Fruit fly (Drosophila melanogaster) whole organism, embryonic: ENCODE results near the gene CG16790.

Source experiments
- Adf1 ChIP-seq: fragments of 200-800 bp; sonication (Bioruptor generic); IDR thresholded peaks from 2 replicates; pipeline ENCODE4 v1.3.6; 2022; ENCODE audit warnings: missing biosample characterization, missing genetic modification characterization
- Atf-2 ChIP-seq: fragments of 200-800 bp; sonication (Bioruptor generic); optimal IDR thresholded peaks from 2 replicates; lab custom pipeline; 2016; ENCODE audit warnings: missing biosample characterization, missing genetic modification characterization
- B-H1 ChIP-seq: fragments of 200-800 bp; sonication (Bioruptor generic); IDR thresholded peaks from 3 replicates; pipeline ENCODE4 v1.3.6; 2022; ENCODE audit warnings: missing biosample characterization, missing genetic modification characterization
- BEAF-32 ChIP-seq: fragments of 200-800 bp; sonication (Bioruptor generic); optimal IDR thresholded peaks from 3 replicates; lab custom pipeline; 2017; ENCODE audit warnings: missing biosample characterization, missing genetic modification characterization, mild to moderate bottlenecking, moderate library complexity, missing genetic modification reagents
- Bgb ChIP-seq: fragments of 200-800 bp; sonication (Bioruptor generic); IDR thresholded peaks from 2 replicates; pipeline ENCODE4 v1.3.6; 2022; ENCODE audit warnings: missing biosample characterization, missing genetic modification characterization; ENCODE audit not compliant: partially characterized antibody
- C15 ChIP-seq: fragments of 200-800 bp; sonication (Bioruptor generic); IDR thresholded peaks from 3 replicates; pipeline ENCODE4 v1.3.6; 2022; ENCODE audit warnings: missing biosample characterization, missing genetic modification characterization
- CG11696 ChIP-seq: fragments of 200-800 bp; sonication (Bioruptor generic); IDR thresholded peaks from 2 replicates; pipeline ENCODE4 v1.3.6; 2022; ENCODE audit warnings: missing biosample characterization, missing genetic modification characterization
- CG12769 ChIP-seq: fragments of 200-800 bp; sonication (Bioruptor generic); optimal IDR thresholded peaks from 2 replicates; lab custom pipeline; 2019; ENCODE audit warnings: missing biosample characterization, mild to moderate bottlenecking, missing genetic modification characterization, moderate library complexity
- CG13775 ChIP-seq: fragments of 200-800 bp; sonication (Bioruptor generic); optimal IDR thresholded peaks from 3 replicates; lab custom pipeline; 2017; ENCODE audit warnings: missing biosample characterization, mild to moderate bottlenecking, missing genetic modification characterization
- CG15011 ChIP-seq: fragments of 200-800 bp; sonication (Bioruptor generic); optimal IDR thresholded peaks from 3 replicates; lab custom pipeline; 2018; ENCODE audit warnings: missing biosample characterization, mild to moderate bottlenecking, missing genetic modification characterization
- CG15601 ChIP-seq: fragments of 200-800 bp; sonication (Bioruptor generic); optimal IDR thresholded peaks from 3 replicates; lab custom pipeline; 2019; ENCODE audit warnings: missing biosample characterization, mild to moderate bottlenecking, missing genetic modification characterization, moderate library complexity
- CG1603 ChIP-seq: fragments of 200-800 bp; sonication (Bioruptor generic); optimal IDR thresholded peaks from 2 replicates; lab custom pipeline; 2019; ENCODE audit warnings: missing biosample characterization, mild to moderate bottlenecking, missing genetic modification characterization, moderate library complexity
- CG17328 ChIP-seq: fragments of 200-800 bp; sonication (Bioruptor generic); IDR thresholded peaks from 2 replicates; pipeline ENCODE4 v1.3.6; 2022; ENCODE audit warnings: missing biosample characterization, missing genetic modification characterization
- CG17612 ChIP-seq: fragments of 200-800 bp; sonication (Bioruptor generic); IDR thresholded peaks from 2 replicates; pipeline ENCODE4 v1.3.6; 2022; ENCODE audit warnings: missing biosample characterization, missing genetic modification characterization
- CG17829 ChIP-seq: fragments of 200-800 bp; optimal IDR thresholded peaks from 2 replicates; lab custom pipeline; 2019; ENCODE audit warnings: missing biosample characterization, mild to moderate bottlenecking, missing genetic modification characterization, moderate library complexity
- CG18011 ChIP-seq: fragments of 200-800 bp; sonication (Bioruptor generic); optimal IDR thresholded peaks from 2 replicates; lab custom pipeline; 2017; ENCODE audit warnings: missing biosample characterization, missing genetic modification characterization, mild to moderate bottlenecking, moderate library complexity, missing genotype
- CG18619 ChIP-seq: fragments of 200-800 bp; sonication (Bioruptor generic); optimal IDR thresholded peaks from 3 replicates; lab custom pipeline; 2017; ENCODE audit warnings: missing biosample characterization, mild to moderate bottlenecking, missing genetic modification characterization
- CG33213 ChIP-seq: fragments of 200-800 bp; sonication (Bioruptor generic); optimal IDR thresholded peaks from 3 replicates; lab custom pipeline; 2016; ENCODE audit warnings: missing biosample characterization, missing genetic modification characterization
- CG7963 ChIP-seq: fragments of 200-800 bp; sonication (Bioruptor generic); IDR thresholded peaks from 3 replicates; pipeline ENCODE4 v1.3.6; 2022; ENCODE audit warnings: missing biosample characterization, missing genetic modification characterization; ENCODE audit not compliant: partially characterized antibody
- CG8089 ChIP-seq: fragments of 200-800 bp; sonication (Bioruptor generic); optimal IDR thresholded peaks from 3 replicates; lab custom pipeline; 2016; ENCODE audit warnings: missing biosample characterization, missing genetic modification characterization
- CG8388 ChIP-seq: fragments of 200-800 bp; sonication (Bioruptor generic); optimal IDR thresholded peaks from 2 replicates; lab custom pipeline; 2019; ENCODE audit warnings: missing biosample characterization, mild to moderate bottlenecking, missing genetic modification characterization, moderate library complexity
- CG8924 ChIP-seq: fragments of 200-800 bp; optimal IDR thresholded peaks from 3 replicates; lab custom pipeline; 2019; ENCODE audit warnings: missing biosample characterization, mild to moderate bottlenecking, missing genetic modification characterization, moderate library complexity
- CHES-1-like ChIP-seq: fragments of 200-800 bp; sonication (Bioruptor generic); optimal IDR thresholded peaks from 2 replicates; lab custom pipeline; 2016; ENCODE audit warnings: missing biosample characterization, missing genetic modification characterization
- Gsc ChIP-seq: fragments of 200-800 bp; sonication (Bioruptor generic); IDR thresholded peaks from 2 replicates; pipeline ENCODE4 v1.3.6; 2022; ENCODE audit warnings: missing biosample characterization, missing genetic modification characterization
- Hey ChIP-seq: fragments of 200-800 bp; sonication (Bioruptor generic); optimal IDR thresholded peaks from 3 replicates; lab custom pipeline; 2018; ENCODE audit warnings: missing biosample characterization, mild to moderate bottlenecking, missing genetic modification characterization
- Hr3 ChIP-seq: fragments of 200-800 bp; sonication (Bioruptor generic); optimal IDR thresholded peaks from 3 replicates; lab custom pipeline; 2016; ENCODE audit warnings: missing biosample characterization, missing genetic modification characterization
- Kr ChIP-seq: fragments of 200-800 bp; sonication (Bioruptor generic); optimal IDR thresholded peaks from 2 replicates; lab custom pipeline; 2017; ENCODE audit warnings: missing biosample characterization, mild to moderate bottlenecking, missing genetic modification characterization
- Lim3 ChIP-seq: fragments of 200-800 bp; sonication (Bioruptor generic); IDR thresholded peaks from 2 replicates; pipeline ENCODE4 v1.3.6; 2022; ENCODE audit warnings: missing biosample characterization, missing genetic modification characterization
- Mrtf ChIP-seq: fragments of 200-800 bp; sonication (Bioruptor generic); IDR thresholded peaks from 3 replicates; pipeline ENCODE4 v1.3.6; 2022; ENCODE audit warnings: missing biosample characterization, missing genetic modification characterization
- Neu2 ChIP-seq: fragments of 200-800 bp; sonication (Bioruptor generic); optimal IDR thresholded peaks from 3 replicates; lab custom pipeline; 2016; ENCODE audit warnings: missing biosample characterization, missing genetic modification characterization, borderline replicate concordance
- bab2 ChIP-seq: fragments of 200-800 bp; sonication (Bioruptor generic); optimal IDR thresholded peaks from 2 replicates; lab custom pipeline; 2016; ENCODE audit warnings: missing biosample characterization, missing genetic modification characterization
- chif ChIP-seq, 2 experiments: fragments of 200-800 bp; sonication (Bioruptor generic); optimal IDR thresholded peaks; 3 replicates each; lab custom pipeline; 2016; ENCODE audit warnings: missing biosample characterization in 2 of 2, missing genetic modification characterization in 2 of 2
- chinmo ChIP-seq: fragments of 200-800 bp; sonication (Bioruptor generic); IDR thresholded peaks from 4 replicates; pipeline ENCODE4 v1.3.6; 2022; ENCODE audit warnings: missing biosample characterization, missing genetic modification characterization; ENCODE audit not compliant: partially characterized antibody
- crp ChIP-seq, 2 experiments: fragments of 200-800 bp; sonication (Bioruptor generic); optimal IDR thresholded peaks; 2 replicates in 1 of 2; 3 replicates in 1 of 2; lab custom pipeline; 2017; ENCODE audit warnings: missing biosample characterization in 2 of 2, missing genetic modification characterization in 2 of 2, mild to moderate bottlenecking in 1 of 2, moderate library complexity in 1 of 2
- dmrt99B ChIP-seq: fragments of 200-800 bp; sonication (Bioruptor generic); optimal IDR thresholded peaks from 2 replicates; lab custom pipeline; 2018; ENCODE audit warnings: missing biosample characterization, mild to moderate bottlenecking, missing genetic modification characterization, moderate library complexity
- eve ChIP-seq, 2 experiments: fragments of >200 bp; optimal IDR thresholded peaks; 2 replicates each; lab custom pipeline; 2017; ENCODE audit warnings: missing biosample characterization in 2 of 2, missing genetic modification characterization in 2 of 2
- gfzf ChIP-seq: fragments of 200-800 bp; sonication (Bioruptor generic); optimal IDR thresholded peaks from 2 replicates; lab custom pipeline; 2016; ENCODE audit warnings: missing biosample characterization, mild to moderate bottlenecking, missing genetic modification characterization, moderate library complexity
- her ChIP-seq: fragments of 200-800 bp; sonication (Bioruptor generic); optimal IDR thresholded peaks from 2 replicates; lab custom pipeline; 2016; ENCODE audit warnings: missing biosample characterization, missing genetic modification characterization
- jing ChIP-seq: fragments of 200-800 bp; sonication (Bioruptor generic); optimal IDR thresholded peaks from 2 replicates; lab custom pipeline; 2018; ENCODE audit warnings: missing biosample characterization, mild to moderate bottlenecking, missing genetic modification characterization
- knrl ChIP-seq: fragments of 200-800 bp; sonication (Bioruptor generic); IDR thresholded peaks from 3 replicates; pipeline ENCODE4 v1.3.6; 2022; ENCODE audit warnings: missing biosample characterization, missing genetic modification characterization; ENCODE audit not compliant: partially characterized antibody
- lmd ChIP-seq: fragments of 200-800 bp; sonication (Bioruptor generic); IDR thresholded peaks from 2 replicates; pipeline ENCODE4 v1.3.6; 2022; ENCODE audit warnings: missing biosample characterization, missing genetic modification characterization
- luna ChIP-seq: fragments of 200-800 bp; sonication (Bioruptor generic); optimal IDR thresholded peaks from 2 replicates; lab custom pipeline; 2016; ENCODE audit warnings: missing biosample characterization, missing genetic modification characterization
- nerfin-1 ChIP-seq: fragments of 200-800 bp; sonication (Bioruptor generic); optimal IDR thresholded peaks from 3 replicates; lab custom pipeline; 2019; ENCODE audit warnings: missing biosample characterization, mild to moderate bottlenecking, missing genetic modification characterization, moderate library complexity
- pnt ChIP-seq: fragments of 200-800 bp; sonication (Bioruptor generic); optimal IDR thresholded peaks from 3 replicates; lab custom pipeline; 2016; ENCODE audit warnings: missing biosample characterization, missing genetic modification characterization
- schlank ChIP-seq: fragments of 200-800 bp; sonication (Bioruptor generic); optimal IDR thresholded peaks from 2 replicates; lab custom pipeline; 2018; ENCODE audit warnings: missing biosample characterization, mild to moderate bottlenecking, missing genetic modification characterization
- sens-2 ChIP-seq: fragments of 200-800 bp; sonication (Bioruptor generic); IDR thresholded peaks from 2 replicates; pipeline ENCODE4 v1.3.6; 2022; ENCODE audit warnings: missing biosample characterization, missing genetic modification characterization
- seq ChIP-seq: fragments of 200-800 bp; sonication (Bioruptor generic); IDR thresholded peaks from 2 replicates; pipeline ENCODE4 v1.3.6; 2022; ENCODE audit warnings: missing biosample characterization, missing genetic modification characterization
- unpg ChIP-seq: fragments of 200-800 bp; sonication (Bioruptor generic); optimal IDR thresholded peaks from 3 replicates; lab custom pipeline; 2018; ENCODE audit warnings: missing biosample characterization, mild to moderate bottlenecking, missing genetic modification characterization, moderate library complexity
- vvl ChIP-seq: fragments of 200-800 bp; sonication (Bioruptor generic); IDR thresholded peaks from 2 replicates; pipeline ENCODE4 v1.3.6; 2022; ENCODE audit warnings: missing biosample characterization, missing genetic modification characterization
- zfh1 ChIP-seq: fragments of 200-800 bp; sonication (Bioruptor generic); IDR thresholded peaks from 3 replicates; pipeline ENCODE4 v1.3.6; 2022; ENCODE audit warnings: missing biosample characterization, missing genetic modification characterization

Gene CG16790

dm6 chr3R:9551013-9551658, 18.9 kb downstream of the CG16790 start (continued):
- TF ChIP-seq B-H1 (GFP tag; lab: Robert Waterston, UW) = no peak
- TF ChIP-seq knrl = no peak
- TF ChIP-seq CG17328 (GFP tag; lab: Robert Waterston, UW) = no peak
- TF ChIP-seq CG17612 (GFP tag; lab: Robert Waterston, UW) = no peak
- peak; percentile 68 for TF ChIP-seq her (GFP tag; lab: Kevin White, UChicago)
- TF ChIP-seq CG18619 (GFP tag; lab: Kevin White, UChicago) = peak; percentile 5
- TF ChIP-seq crp (GFP tag; optimal IDR thresholded peaks at IDR 0.05; lab: Kevin White, UChicago) = no peak
- TF ChIP-seq Bgb (GFP tag; lab: Robert Waterston, UW) = no peak
- no peak for TF ChIP-seq gfzf
- TF ChIP-seq CG7963 (GFP tag; lab: Robert Waterston, UW) = no peak
- TF ChIP-seq Kr (GFP tag; lab: Kevin White, UChicago) = no peak
- peak; percentile 48 for TF ChIP-seq CG1603 (tag; lab: Kevin White, UChicago)
- no peak for TF ChIP-seq Atf-2
- TF ChIP-seq CG11696 = no peak
- no peak for TF ChIP-seq Mrtf (GFP tag; lab: Robert Waterston, UW)
- no peak for TF ChIP-seq luna (GFP tag; lab: Kevin White, UChicago)
- TF ChIP-seq CG18011 (GFP tag; lab: Kevin White, UChicago) = peak; percentile 25
- TF ChIP-seq chif (GFP tag; optimal IDR thresholded peaks at IDR 0.05; lab: Kevin White, UChicago) = no peak
- peak; percentile 5 for TF ChIP-seq bab2
- TF ChIP-seq schlank = peak; percentile 44
- TF ChIP-seq CG15601 (tag; lab: Kevin White, UChicago) = no peak
- no peak for TF ChIP-seq dmrt99B (tag; lab: Kevin White, UChicago)
- TF ChIP-seq pnt (GFP tag; lab: Kevin White, UChicago) = no peak
- no peak for TF ChIP-seq jing (GFP tag; lab: Kevin White, UChicago)
- no peak for TF ChIP-seq Hr3 (GFP tag; lab: Kevin White, UChicago)
- TF ChIP-seq Hey (tag; lab: Kevin White, UChicago) = peak; percentile 29
- TF ChIP-seq Gsc = no peak
- no peak for TF ChIP-seq C15 (GFP tag; lab: Robert Waterston, UW)
- TF ChIP-seq CG8089 (GFP tag; lab: Kevin White, UChicago) = peak; percentile 32
- TF ChIP-seq vvl = no peak
- TF ChIP-seq Lim3 (GFP tag; lab: Robert Waterston, UW) = no peak
- peak; percentile 80 for TF ChIP-seq CG12769 (tag; lab: Kevin White, UChicago)
- no peak for TF ChIP-seq sens-2 (GFP tag; lab: Robert Waterston, UW)
- no peak for TF ChIP-seq CG17829
- TF ChIP-seq BEAF-32 = no peak
- TF ChIP-seq chinmo (GFP tag; lab: Robert Waterston, UW) = no peak
- TF ChIP-seq CG15011 (GFP tag; lab: Kevin White, UChicago) = peak; percentile 19
- TF ChIP-seq unpg (GFP tag; lab: Kevin White, UChicago) = peak; percentile 16
- peak; percentile 23 for TF ChIP-seq CG33213 (GFP tag; lab: Kevin White, UChicago)
- TF ChIP-seq CG8388 (GFP tag; lab: Kevin White, UChicago) = no peak
- no peak for TF ChIP-seq Adf1 (GFP tag; lab: Robert Waterston, UW)
- TF ChIP-seq CHES-1-like (GFP tag; lab: Kevin White, UChicago) = peak; percentile 60
- TF ChIP-seq nerfin-1 = peak; percentile 43
- TF ChIP-seq eve (GFP tag; optimal IDR thresholded peaks at IDR 0.05; lab: Kevin White, UChicago) = no peak
- no peak for TF ChIP-seq CG13775
- TF ChIP-seq lmd (GFP tag; lab: Robert Waterston, UW) = no peak
- TF ChIP-seq zfh1 (GFP tag; lab: Robert Waterston, UW) = no peak
- no peak for TF ChIP-seq Neu2 (GFP tag; lab: Kevin White, UChicago)
- TF ChIP-seq CG8924 (tag; lab: Kevin White, UChicago) = peak; percentile 53
- TF ChIP-seq seq = no peak
